Worm (Caenorhabditis elegans) whole organism, L1 larva: ENCODE results near the gene npr-43.

Source experiments
- alr-1 ChIP-seq: fragments of 200-800 bp; sonication (Bioruptor generic); optimal IDR thresholded peaks from 2 replicates; lab custom pipeline; 2018; ENCODE audit warnings: borderline replicate concordance, mild to moderate bottlenecking, missing genetic modification characterization, missing compliant biosample characterization
- blmp-1 ChIP-seq: fragments of 150-350 bp; optimal IDR thresholded peaks from 2 replicates; lab custom pipeline; 2014; ENCODE audit warnings: missing biosample characterization, missing genetic modification characterization
- ceh-8 ChIP-seq: fragments of 200-800 bp; sonication (Bioruptor generic); optimal IDR thresholded peaks from 2 replicates; lab custom pipeline; 2018; ENCODE audit warnings: mild to moderate bottlenecking, missing genetic modification characterization, moderate library complexity, missing compliant biosample characterization
- efl-1 ChIP-seq, 4 experiments: fragments of 150-350 bp; optimal IDR thresholded peaks in 3 of 4; peaks in 1 of 4; 1 replicate in 1 of 4; 2 replicates in 3 of 4; lab custom pipeline; 2014; ENCODE audit warnings: missing biosample characterization in 2 of 4, missing genetic modification characterization in 2 of 4, missing genetic modification reagents in 2 of 4
- egl-13 ChIP-seq: sonication (generic microtip); optimal IDR thresholded peaks from 2 replicates; lab custom pipeline; 2016; ENCODE audit warnings: missing genotype, missing genetic modification reagents, missing genetic modification characterization, missing compliant biosample characterization
- egl-27 ChIP-seq, 2 experiments: fragments of 150-350 bp in 1 of 2; sonication (generic microtip); optimal IDR thresholded peaks; 3 replicates each; lab custom pipeline; 2017 to 2018; ENCODE audit warnings: missing biosample characterization in 2 of 2, missing genetic modification characterization in 2 of 2, missing genetic modification reagents in 2 of 2
- elt-2 ChIP-seq: sonication (generic microtip); optimal IDR thresholded peaks from 2 replicates; lab custom pipeline; 2016; ENCODE audit warnings: missing genetic modification characterization, mild to moderate bottlenecking, inconsistent platforms, missing compliant biosample characterization, missing genetic modification reagents
- elt-3 ChIP-seq, 6 experiments: fragments of 150-350 bp in 1 of 6; sonication (generic microtip); optimal IDR thresholded peaks; 2 replicates each; lab custom pipeline; 2017 to 2018; ENCODE audit warnings: missing biosample characterization in 6 of 6, missing genetic modification characterization in 6 of 6, inconsistent platforms in 1 of 6
- fkh-10 ChIP-seq: sonication (generic microtip); optimal IDR thresholded peaks from 2 replicates; lab custom pipeline; 2017; ENCODE audit warnings: missing biosample characterization, missing genetic modification reagents, missing genetic modification characterization
- fkh-8 ChIP-seq: sonication (generic microtip); optimal IDR thresholded peaks from 2 replicates; lab custom pipeline; 2016; ENCODE audit warnings: mild to moderate bottlenecking, missing genetic modification characterization, missing compliant biosample characterization
- fos-1 ChIP-seq: fragments of 150-350 bp; optimal IDR thresholded peaks from 2 replicates; lab custom pipeline; 2014; ENCODE audit warnings: missing biosample characterization, missing genetic modification characterization
- grh-1 ChIP-seq: fragments of 200-800 bp; sonication (Bioruptor generic); IDR thresholded peaks from 2 replicates; pipeline ENCODE4 v1.3.6; 2022; ENCODE audit warnings: missing genetic modification reagents, missing genetic modification characterization, missing compliant biosample characterization
- jun-1 ChIP-seq: fragments of 150-350 bp; optimal IDR thresholded peaks from 2 replicates; lab custom pipeline; 2014; ENCODE audit warnings: missing biosample characterization, missing genetic modification reagents, missing genetic modification characterization
- lin-13 ChIP-seq: fragments of 150-350 bp; optimal IDR thresholded peaks from 2 replicates; lab custom pipeline; 2014; ENCODE audit warnings: missing biosample characterization, missing genetic modification reagents, missing genetic modification characterization
- lin-14 ChIP-seq: fragments of 200-800 bp; sonication (Bioruptor generic); optimal IDR thresholded peaks from 2 replicates; lab custom pipeline; 2018; ENCODE audit warnings: mild to moderate bottlenecking, missing genetic modification characterization, moderate library complexity, missing compliant biosample characterization
- lin-35 ChIP-seq, 2 experiments: fragments of 150-350 bp; optimal IDR thresholded peaks; 2 replicates each; lab custom pipeline; 2014; ENCODE audit warnings: missing biosample characterization in 2 of 2, missing genetic modification characterization in 2 of 2, missing genetic modification reagents in 2 of 2
- lir-3 ChIP-seq: sonication (generic microtip); optimal IDR thresholded peaks from 2 replicates; lab custom pipeline; 2016; ENCODE audit warnings: mild to moderate bottlenecking, missing genetic modification characterization, moderate library complexity, missing compliant biosample characterization; ENCODE audit not compliant: poor library complexity
- mdl-1 ChIP-seq, 2 experiments: fragments of 150-350 bp; optimal IDR thresholded peaks; 2 replicates each; lab custom pipeline; 2014 to 2017; ENCODE audit warnings: missing biosample characterization in 2 of 2, missing genetic modification characterization in 2 of 2, inconsistent platforms in 1 of 2
- nhr-20 ChIP-seq: sonication (generic microtip); optimal IDR thresholded peaks from 2 replicates; lab custom pipeline; 2016; ENCODE audit warnings: mild to moderate bottlenecking, missing genetic modification characterization, missing compliant biosample characterization
- nhr-28 ChIP-seq: fragments of 150-350 bp; optimal IDR thresholded peaks from 2 replicates; lab custom pipeline; 2014; ENCODE audit warnings: missing biosample characterization, missing genetic modification characterization
- nhr-47 ChIP-seq: sonication (generic microtip); optimal IDR thresholded peaks from 2 replicates; lab custom pipeline; 2016; ENCODE audit warnings: mild to moderate bottlenecking, missing genetic modification characterization, moderate library complexity, missing compliant biosample characterization
- nhr-71 ChIP-seq: sonication (generic microtip); optimal IDR thresholded peaks from 2 replicates; lab custom pipeline; 2016; ENCODE audit warnings: mild to moderate bottlenecking, missing genetic modification characterization, moderate library complexity, missing compliant biosample characterization
- nhr-84 ChIP-seq: sonication (generic microtip); optimal IDR thresholded peaks from 2 replicates; lab custom pipeline; 2017; ENCODE audit warnings: missing biosample characterization, missing genetic modification characterization
- nhr-85 ChIP-seq: sonication (generic microtip); peaks from one replicate; lab custom pipeline; 2016; ENCODE audit warnings: missing genetic modification characterization, inconsistent platforms, missing compliant biosample characterization
- pag-3 ChIP-seq: sonication (generic microtip); optimal IDR thresholded peaks from 2 replicates; lab custom pipeline; 2017; ENCODE audit warnings: missing genetic modification characterization, mild to moderate bottlenecking, missing compliant biosample characterization, antibody characterized with exemption, borderline replicate concordance; ENCODE audit not compliant: insufficient read depth
- pax-3 ChIP-seq: fragments of 200-800 bp; sonication (Bioruptor generic); optimal IDR thresholded peaks from 2 replicates; lab custom pipeline; 2018; ENCODE audit warnings: mild to moderate bottlenecking, missing genetic modification characterization, moderate library complexity, missing compliant biosample characterization
- pqm-1 ChIP-seq: sonication (generic microtip); optimal IDR thresholded peaks from 3 replicates; lab custom pipeline; 2017; ENCODE audit warnings: missing biosample characterization, missing genetic modification characterization
- snu-23 ChIP-seq: sonication (generic microtip); optimal IDR thresholded peaks from 2 replicates; lab custom pipeline; 2016; ENCODE audit warnings: missing genetic modification characterization, missing compliant biosample characterization
- sptf-1 ChIP-seq: fragments of 150-350 bp; optimal IDR thresholded peaks from 2 replicates; lab custom pipeline; 2014; ENCODE audit warnings: missing biosample characterization, missing genetic modification characterization
- vab-15 ChIP-seq: sonication (generic microtip); optimal IDR thresholded peaks from 2 replicates; lab custom pipeline; 2017; ENCODE audit warnings: missing genotype, mild to moderate bottlenecking, missing genetic modification characterization, missing compliant biosample characterization
- ztf-4 ChIP-seq: fragments of 150-350 bp; optimal IDR thresholded peaks from 2 replicates; lab custom pipeline; 2014; ENCODE audit warnings: missing biosample characterization, missing genetic modification characterization

npr-43 gene

DNA sequence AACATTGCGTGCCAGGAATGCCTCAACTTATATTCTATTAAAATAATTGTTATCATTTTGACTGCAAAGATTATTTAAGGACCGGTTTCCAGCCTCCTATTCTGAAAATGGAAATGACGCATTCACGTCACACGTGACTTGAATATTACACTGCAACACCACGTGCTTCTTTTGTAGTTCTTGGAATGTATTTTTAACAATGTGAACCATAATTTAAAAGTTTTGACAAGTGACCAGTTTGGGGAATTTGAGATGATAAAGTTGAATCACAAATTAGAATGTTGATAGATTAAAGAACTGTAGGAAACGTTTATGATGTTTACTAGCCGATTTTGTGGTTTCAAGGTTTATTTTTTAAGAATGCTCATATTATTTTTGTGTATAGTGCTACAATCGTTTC lies 37.2 kb downstream of the npr-43 start, which contains the start of gene F47B8.10:
Gene F47B8.10, plus strand, starts transcription at position 301 of the 400 bp plus-strand sequence.
- TF ChIP-seq nhr-28 (tag; lab: Kevin White, UChicago), result no peak
- TF ChIP-seq jun-1 (tag; lab: Kevin White, UChicago), result no peak
- TF ChIP-seq nhr-20, result no peak
- TF ChIP-seq elt-2 (tag; lab: Kevin White, UChicago), result no peak
- TF ChIP-seq pqm-1 (tag; lab: Kevin White, UChicago), result no peak
- TF ChIP-seq efl-1 (optimal IDR thresholded peaks at IDR 0.05; lab: Kevin White, UChicago), result no peak
- TF ChIP-seq efl-1 (GFP tag; optimal IDR thresholded peaks at IDR 0.05 in 1 of 2; lab: Kevin White, UChicago), result peak in 1 of 2 experiments; percentile 14
- peak in 1 of 2 experiments; percentile 34 for TF ChIP-seq lin-35 (GFP tag; optimal IDR thresholded peaks at IDR 0.05; lab: Kevin White, UChicago)
- TF ChIP-seq egl-27 (tag; optimal IDR thresholded peaks at IDR 0.05; lab: Kevin White, UChicago), result no peak
- no peak for TF ChIP-seq vab-15 (tag; lab: Kevin White, UChicago)
- TF ChIP-seq fkh-10, result no peak
- TF ChIP-seq, all 84 proteins: peak for 2

- TF ChIP-seq fkh-8 (tag; lab: Kevin White, UChicago) (peak; percentile 40), ceh-8 (GFP tag; lab: Kevin White, UChicago) (peak; percentile 69), pag-3 (no peak), vab-15 (tag; lab: Kevin White, UChicago) (no peak), efl-1 (optimal IDR thresholded peaks at IDR 0.05; lab: Kevin White, UChicago) (no peak), efl-1 (GFP tag; optimal IDR thresholded peaks at IDR 0.05 in 1 of 2; lab: Kevin White, UChicago) (peak in 1 of 2 experiments; percentile 20), alr-1 (tag; lab: Kevin White, UChicago) (no peak), nhr-71 (tag; lab: Kevin White, UChicago) (peak; percentile 15), nhr-47 (peak; percentile 3), lir-3 (no peak), pax-3 (peak; percentile 15)
Measured at ce11 chrV:14336655-14337054, 42.2 kb downstream of the npr-43 start, which contains the start of gene srm-6. Gene srm-6 (plus strand): TSS chrV:14336955.

DNA sequence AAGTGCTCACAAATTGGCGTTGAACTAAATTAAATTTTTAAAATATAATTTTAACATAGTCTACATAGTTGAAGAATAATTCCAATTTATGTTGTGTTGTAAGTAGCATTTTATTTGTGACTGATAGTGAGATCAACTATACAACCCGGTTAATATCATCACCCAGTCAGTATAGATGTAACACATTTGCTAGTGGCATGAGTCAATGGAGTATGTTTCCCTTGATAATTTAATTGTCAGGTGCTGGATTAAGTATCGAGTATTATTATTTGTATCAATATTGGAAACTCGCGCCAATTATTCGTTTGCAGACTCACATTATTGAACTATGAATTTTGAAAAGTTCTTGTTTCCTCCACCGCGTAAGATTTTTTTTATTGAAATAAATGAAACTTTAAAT lies 44.0 kb downstream of the npr-43 start, which contains the start of gene srm-5:
Gene srm-5, plus strand, starts transcription at position 301 of the 400 bp plus-strand sequence.
- TF ChIP-seq egl-27 (tag; optimal IDR thresholded peaks at IDR 0.05; lab: Kevin White, UChicago) (no peak), fkh-8 (tag; lab: Kevin White, UChicago) (peak; percentile 28), nhr-71 (tag; lab: Kevin White, UChicago) (peak; percentile 7), egl-13 (tag; lab: Kevin White, UChicago) (no peak), ceh-8 (GFP tag; lab: Kevin White, UChicago) (no peak)

- TF ChIP-seq elt-2 (tag; lab: Kevin White, UChicago) (no peak), ztf-4 (no peak)
- TF ChIP-seq, all 84 proteins: peak for 0
Measured at ce11 chrV:14333116-14333515, 45.8 kb downstream of the npr-43 start, which contains the start of gene srm-4. Gene srm-4 (plus strand): TSS chrV:14333416.

DNA sequence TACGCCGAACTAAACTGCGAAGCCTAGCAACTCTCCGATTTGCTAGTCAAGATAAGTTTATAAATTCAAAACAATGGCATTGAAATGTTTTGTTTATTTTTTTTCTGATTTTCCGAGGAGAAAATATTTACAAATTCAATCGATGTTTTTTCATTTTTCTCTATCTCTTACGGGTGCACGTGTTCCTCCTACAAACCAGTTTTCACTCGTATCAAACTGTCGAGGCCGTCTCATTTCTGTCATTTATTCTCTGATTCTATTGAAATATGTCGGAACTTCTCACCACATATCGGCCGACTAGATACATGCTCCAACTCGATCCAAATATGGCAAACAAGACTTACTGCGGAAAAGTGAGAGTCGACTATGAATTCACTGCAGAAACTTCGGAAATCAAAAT lies 47.4 kb downstream of the npr-43 start, which contains the start of gene F47B8.8:
Gene F47B8.8, plus strand, starts transcription at position 257 of the 400 bp plus-strand sequence.
- peak; percentile 73 for TF ChIP-seq blmp-1 (tag; lab: Kevin White, UChicago)
- TF ChIP-seq nhr-71 (tag; lab: Kevin White, UChicago), result peak; percentile 5
- peak; percentile 65 for TF ChIP-seq grh-1 (GFP tag; lab: Robert Waterston, UW)
- no peak for TF ChIP-seq lin-13 (GFP tag; lab: Kevin White, UChicago)
- TF ChIP-seq snu-23 (GFP tag; lab: Kevin White, UChicago), result peak; percentile 36
- peak; percentile 55 for TF ChIP-seq lin-14 (GFP tag; lab: Kevin White, UChicago)
- TF ChIP-seq nhr-84 (tag; lab: Kevin White, UChicago), result no peak
- TF ChIP-seq elt-3 (tag; optimal IDR thresholded peaks at IDR 0.05; lab: Kevin White, UChicago), result peak in 1 of 6 experiments; percentile 58
- TF ChIP-seq fkh-8 (tag; lab: Kevin White, UChicago), result no peak
- no peak for TF ChIP-seq fos-1 (tag; lab: Kevin White, UChicago)
- TF ChIP-seq nhr-85 (tag; lab: Kevin White, UChicago), result peak; percentile 75
- peak in 1 of 2 experiments; percentile 20 for TF ChIP-seq mdl-1 (tag; optimal IDR thresholded peaks at IDR 0.05; lab: Kevin White, UChicago)
- TF ChIP-seq sptf-1 (tag; lab: Kevin White, UChicago), result no peak
